Worm (Caenorhabditis elegans) whole organism, L3 larva: ENCODE data around the gene F15D4.5.

ENCODE experiments used
- R02D3.7 ChIP-seq: fragments of 150-350 bp; optimal IDR thresholded peaks from 2 replicates; lab custom pipeline; 2014; ENCODE audit warnings: missing biosample characterization, missing genetic modification characterization
- ama-1 ChIP-seq: fragments of 150-350 bp; optimal IDR thresholded peaks from 2 replicates; lab custom pipeline; 2018
- ceh-16 ChIP-seq: sonication (generic microtip); optimal IDR thresholded peaks from 2 replicates; lab custom pipeline; 2017; ENCODE audit warnings: missing biosample characterization, missing genetic modification characterization
- ceh-82 ChIP-seq: fragments of 150-350 bp; optimal IDR thresholded peaks from 2 replicates; lab custom pipeline; 2014; ENCODE audit warnings: missing biosample characterization, missing genetic modification characterization
- ceh-9 ChIP-seq: sonication (generic microtip); optimal IDR thresholded peaks from 2 replicates; lab custom pipeline; 2018; ENCODE audit warnings: missing biosample characterization, missing genetic modification characterization
- daf-12 ChIP-seq: fragments of 150-350 bp; optimal IDR thresholded peaks from 2 replicates; lab custom pipeline; 2014; ENCODE audit warnings: missing biosample characterization, missing genetic modification reagents, missing genetic modification characterization
- elt-1 ChIP-seq: fragments of 150-350 bp; optimal IDR thresholded peaks from 2 replicates; lab custom pipeline; 2014; ENCODE audit warnings: missing biosample characterization, missing genetic modification characterization
- elt-2 ChIP-seq: sonication (generic microtip); optimal IDR thresholded peaks from 2 replicates; lab custom pipeline; 2016; ENCODE audit warnings: missing genetic modification reagents, mild to moderate bottlenecking, missing genetic modification characterization, missing compliant biosample characterization
- fkh-10 ChIP-seq: sonication (generic microtip); optimal IDR thresholded peaks from 2 replicates; lab custom pipeline; 2017; ENCODE audit warnings: missing biosample characterization, missing genetic modification reagents, missing genetic modification characterization
- hmg-11 ChIP-seq: sonication (generic microtip); optimal IDR thresholded peaks from 2 replicates; lab custom pipeline; 2016; ENCODE audit warnings: missing genetic modification characterization, missing compliant biosample characterization
- jun-1 ChIP-seq: fragments of 150-350 bp; optimal IDR thresholded peaks from 2 replicates; lab custom pipeline; 2014; ENCODE audit warnings: missing biosample characterization, missing genetic modification reagents, missing genetic modification characterization
- lin-15B ChIP-seq: fragments of 150-350 bp; optimal IDR thresholded peaks from 2 replicates; lab custom pipeline; 2014; ENCODE audit warnings: missing biosample characterization, missing genetic modification characterization
- lsy-12 ChIP-seq: sonication (generic microtip); optimal IDR thresholded peaks from 2 replicates; lab custom pipeline; 2016; ENCODE audit warnings: mild to moderate bottlenecking, missing genetic modification characterization, missing compliant biosample characterization
- mdl-1 ChIP-seq: fragments of 150-350 bp; optimal IDR thresholded peaks from 2 replicates; lab custom pipeline; 2014; ENCODE audit warnings: missing biosample characterization, missing genetic modification characterization
- mml-1 ChIP-seq: fragments of 150-350 bp; sonication (generic microtip); optimal IDR thresholded peaks from 3 replicates; lab custom pipeline; 2014; ENCODE audit warnings: missing biosample characterization, missing genetic modification characterization
- nfya-1 ChIP-seq: sonication (generic microtip); optimal IDR thresholded peaks from 2 replicates; lab custom pipeline; 2017; ENCODE audit warnings: missing genetic modification characterization, mild to moderate bottlenecking, missing compliant biosample characterization, antibody characterized with exemption, moderate library complexity; ENCODE audit not compliant: insufficient read depth
- nhr-11 ChIP-seq: fragments of 150-350 bp; optimal IDR thresholded peaks from 2 replicates; lab custom pipeline; 2014; ENCODE audit warnings: missing biosample characterization, missing genetic modification characterization
- nhr-12 ChIP-seq: fragments of 150-350 bp; optimal IDR thresholded peaks from 2 replicates; lab custom pipeline; 2014; ENCODE audit warnings: missing biosample characterization, missing genetic modification characterization
- nhr-23 ChIP-seq: fragments of 150-350 bp; optimal IDR thresholded peaks from 2 replicates; lab custom pipeline; 2014; ENCODE audit warnings: missing biosample characterization, missing genetic modification reagents, missing genetic modification characterization
- nhr-237 ChIP-seq: fragments of 150-350 bp; optimal IDR thresholded peaks from 2 replicates; lab custom pipeline; 2014; ENCODE audit warnings: missing biosample characterization, missing genetic modification characterization
- nhr-25 ChIP-seq: sonication (generic microtip); optimal IDR thresholded peaks from 2 replicates; lab custom pipeline; 2017; ENCODE audit warnings: missing biosample characterization, missing genetic modification characterization
- nhr-28 ChIP-seq: fragments of 150-350 bp; optimal IDR thresholded peaks from 2 replicates; lab custom pipeline; 2014; ENCODE audit warnings: missing biosample characterization, missing genetic modification characterization
- nhr-67 ChIP-seq: fragments of 150-350 bp; optimal IDR thresholded peaks from 2 replicates; lab custom pipeline; 2014; ENCODE audit warnings: missing biosample characterization, missing genetic modification characterization
- nhr-76 ChIP-seq: fragments of 150-350 bp; sonication (generic microtip); optimal IDR thresholded peaks from 5 replicates; lab custom pipeline; 2014; ENCODE audit warnings: missing biosample characterization, missing genetic modification characterization
- nhr-77 ChIP-seq: fragments of 150-350 bp; optimal IDR thresholded peaks from 2 replicates; lab custom pipeline; 2014; ENCODE audit warnings: missing biosample characterization, missing genetic modification characterization
- pqm-1 ChIP-seq: fragments of 150-350 bp; optimal IDR thresholded peaks from 2 replicates; lab custom pipeline; 2017; ENCODE audit warnings: missing biosample characterization, missing genetic modification characterization, inconsistent platforms
- sea-2 ChIP-seq: fragments of 150-350 bp; sonication (generic microtip); optimal IDR thresholded peaks from 4 replicates; lab custom pipeline; 2014; ENCODE audit warnings: missing biosample characterization, missing genetic modification reagents, missing genetic modification characterization
- skn-1 ChIP-seq: fragments of 150-350 bp; optimal IDR thresholded peaks from 2 replicates; lab custom pipeline; 2014; ENCODE audit warnings: missing biosample characterization, missing genetic modification characterization
- unc-62 ChIP-seq: fragments of 150-350 bp; sonication (generic microtip); optimal IDR thresholded peaks from 4 replicates; lab custom pipeline; 2014; ENCODE audit warnings: missing biosample characterization, missing genetic modification reagents, missing genetic modification characterization
- ztf-11 ChIP-seq: fragments of 150-350 bp; optimal IDR thresholded peaks from 2 replicates; lab custom pipeline; 2014; ENCODE audit warnings: missing biosample characterization, missing genetic modification characterization
- ztf-4 ChIP-seq: fragments of 150-350 bp; optimal IDR thresholded peaks from 2 replicates; lab custom pipeline; 2014; ENCODE audit warnings: missing biosample characterization, missing genetic modification characterization

Gene F15D4.5

ce11 chrII:13267305-13267704 lies 22.1 kb downstream of the F15D4.5 start:
- TF ChIP-seq elt-1 (no peak), nfya-1 (tag; lab: Kevin White, UChicago) (no peak), nhr-237 (tag; lab: Kevin White, UChicago) (no peak), daf-12 (tag; lab: Kevin White, UChicago) (no peak), nhr-76 (no peak), R02D3.7 (tag; lab: Kevin White, UChicago) (no peak)

ce11 chrII:13270776-13271175 lies 25.6 kb downstream of the F15D4.5 start, which contains the start of gene Y48C3A.5:
Y48C3A.5 (plus strand) TSS chrII:13271076.
- TF ChIP-seq ztf-11 (tag; lab: Kevin White, UChicago) (no peak), ceh-82 (no peak), nhr-28 (tag; lab: Kevin White, UChicago) (no peak), nhr-67 (tag; lab: Kevin White, UChicago) (no peak)

ce11 chrII:13278214-13278613 lies 33.0 kb downstream of the F15D4.5 start:
- no peak for TF ChIP-seq nhr-11 (tag; lab: Kevin White, UChicago)

- TF ChIP-seq ceh-82 (no peak), ceh-16 (no peak), ztf-4 (no peak), daf-12 (tag; lab: Kevin White, UChicago) (no peak), nhr-76 (no peak), lin-15B (tag; lab: Kevin White, UChicago) (no peak), ztf-11 (tag; lab: Kevin White, UChicago) (no peak), ama-1 (lab: Kevin White, UChicago) (no peak), mml-1 (tag; lab: Kevin White, UChicago) (no peak), nhr-12 (tag; lab: Kevin White, UChicago) (no peak), jun-1 (tag; lab: Kevin White, UChicago) (no peak), hmg-11 (tag; lab: Kevin White, UChicago) (no peak), nhr-23 (tag; lab: Kevin White, UChicago) (no peak), unc-62 (GFP tag; lab: Kevin White, UChicago) (no peak), pqm-1 (no peak), mdl-1 (tag; lab: Kevin White, UChicago) (no peak), nhr-237 (tag; lab: Kevin White, UChicago) (no peak)
Observed at ce11 chrII:13278716-13279115, 33.5 kb downstream of the F15D4.5 start.

- TF ChIP-seq skn-1 (tag; lab: Kevin White, UChicago) (no peak), lsy-12 (tag; lab: Kevin White, UChicago) (peak; percentile 2), sea-2 (no peak), ceh-9 (tag; lab: Kevin White, UChicago) (no peak)
Observed at ce11 chrII:13279216-13280123, 34.3 kb downstream of the F15D4.5 start.

- TF ChIP-seq nhr-77 (tag; lab: Kevin White, UChicago) (no peak), nhr-237 (tag; lab: Kevin White, UChicago) (no peak), ceh-9 (tag; lab: Kevin White, UChicago) (no peak), lsy-12 (tag; lab: Kevin White, UChicago) (no peak), nhr-28 (tag; lab: Kevin White, UChicago) (no peak), R02D3.7 (tag; lab: Kevin White, UChicago) (no peak), elt-2 (tag; lab: Kevin White, UChicago) (no peak), elt-1 (no peak), nhr-12 (tag; lab: Kevin White, UChicago) (no peak), nhr-25 (tag; lab: Kevin White, UChicago) (no peak), hmg-11 (tag; lab: Kevin White, UChicago) (no peak), fkh-10 (no peak)
Observed at ce11 chrII:13282566-13282965, 37.4 kb downstream of the F15D4.5 start.
